In genomic region chrII:8485603-8486002, ce11 we compare ENCODE assay signal across 6 worm cellular contexts.
A peak's percentile ranks its signal among the peaks of the same experiment; 100 is the strongest.
TF ChIP-seq lines count a peak whose summit lies in the region.

TSS of gene gbh-2 (plus strand) at chrII:8485879.

TF ChIP-seq in whole organism, L1 larva, 84 proteins besides CTCF, POLR2A, EP300 and RAD21 (continues in another document):
- peak; percentile 90 for TF ChIP-seq nhr-20 (tag; optimal IDR thresholded peaks at IDR 0.05; lab: Kevin White, UChicago)
- peak in 1 of 2 experiments; percentile 72 for TF ChIP-seq lin-35 (GFP tag; optimal IDR thresholded peaks at IDR 0.05; lab: Kevin White, UChicago)
- peak; percentile 89 for TF ChIP-seq elt-2 (tag; optimal IDR thresholded peaks at IDR 0.05; lab: Kevin White, UChicago)
- no peak for TF ChIP-seq jun-1 (tag; optimal IDR thresholded peaks at IDR 0.05; lab: Kevin White, UChicago)
- peak; percentile 25 for TF ChIP-seq nhr-47 (tag; optimal IDR thresholded peaks at IDR 0.05; lab: Kevin White, UChicago)
- peak; percentile 39 for TF ChIP-seq blmp-1 (tag; optimal IDR thresholded peaks at IDR 0.05; lab: Kevin White, UChicago)
- peak; percentile 69 for TF ChIP-seq nhr-85 (tag; lab: Kevin White, UChicago)
- no peak for TF ChIP-seq hlh-4 (tag; optimal IDR thresholded peaks at IDR 0.05; lab: Kevin White, UChicago)
- TF ChIP-seq lin-39 (tag; optimal IDR thresholded peaks at IDR 0.05; lab: Kevin White, UChicago) = no peak
- no peak for TF ChIP-seq unc-30 (tag; optimal IDR thresholded peaks at IDR 0.05; lab: Kevin White, UChicago)
- peak; percentile 48 for TF ChIP-seq snu-23 (GFP tag; optimal IDR thresholded peaks at IDR 0.05; lab: Kevin White, UChicago)
- peak; percentile 6 to 41 for TF ChIP-seq lsy-2 (tag; optimal IDR thresholded peaks at IDR 0.05; lab: Kevin White, UChicago)
- TF ChIP-seq ets-5 (GFP tag; IDR thresholded peaks at IDR 0.05; lab: Robert Waterston, UW) = no peak
- no peak for TF ChIP-seq pax-3 (tag; optimal IDR thresholded peaks at IDR 0.05; lab: Kevin White, UChicago)
- peak; percentile 34; the same call in 1 of the 2 replicates for TF ChIP-seq nhr-19 (GFP tag; conservative IDR thresholded peaks at IDR 0.05; lab: Robert Waterston, UW)
- no peak for TF ChIP-seq snpc-4 (tag; optimal IDR thresholded peaks at IDR 0.05; lab: Kevin White, UChicago)

TF ChIP-seq in whole organism, L2 larva, 48 proteins besides CTCF, POLR2A, EP300 and RAD21 (continues in another document):
- peak; percentile 57 for TF ChIP-seq blmp-1 (tag; optimal IDR thresholded peaks at IDR 0.05; lab: Kevin White, UChicago; ENCODE audit: insufficient read depth)
- no peak for TF ChIP-seq ZK546.5 (tag; optimal IDR thresholded peaks at IDR 0.05; lab: Kevin White, UChicago)
- TF ChIP-seq nhr-11 (tag; optimal IDR thresholded peaks at IDR 0.05; lab: Kevin White, UChicago) = no peak
- peak in 1 of 2 experiments; percentile 3 for TF ChIP-seq lsy-2 (tag; optimal IDR thresholded peaks at IDR 0.05; lab: Kevin White, UChicago)
- TF ChIP-seq F13H6.1 (tag; optimal IDR thresholded peaks at IDR 0.05; lab: Kevin White, UChicago) = peak; percentile 19
- TF ChIP-seq sma-9 (GFP tag; optimal IDR thresholded peaks at IDR 0.05; lab: Kevin White, UChicago) = peak; percentile 89
- no peak for TF ChIP-seq sma-9 (tag; optimal IDR thresholded peaks at IDR 0.05; lab: Kevin White, UChicago)
- no peak for TF ChIP-seq nhr-12 (tag; optimal IDR thresholded peaks at IDR 0.05; lab: Kevin White, UChicago)
- peak; percentile 80 for TF ChIP-seq nhr-21 (tag; optimal IDR thresholded peaks at IDR 0.05; lab: Kevin White, UChicago)
- peak; percentile 48 for TF ChIP-seq gmeb-1 (tag; optimal IDR thresholded peaks at IDR 0.05; lab: Kevin White, UChicago)
- TF ChIP-seq nhr-25 (tag; optimal IDR thresholded peaks at IDR 0.05; lab: Kevin White, UChicago) = peak; percentile 92
- peak; percentile 73 for TF ChIP-seq fos-1 (tag; optimal IDR thresholded peaks at IDR 0.05; lab: Kevin White, UChicago)
- peak; percentile 93 for TF ChIP-seq nhr-129 (tag; optimal IDR thresholded peaks at IDR 0.05; lab: Kevin White, UChicago)
- TF ChIP-seq sma-3 (GFP tag; optimal IDR thresholded peaks at IDR 0.05; lab: Kevin White, UChicago) = peak; percentile 64
- TF ChIP-seq crh-2 (tag; optimal IDR thresholded peaks at IDR 0.05; lab: Kevin White, UChicago) = peak; percentile 86

TF ChIP-seq in whole organism, L3 larva, 47 proteins besides CTCF, POLR2A, EP300 and RAD21 (continues in another document):
- TF ChIP-seq ceh-28 (tag; optimal IDR thresholded peaks at IDR 0.05; lab: Kevin White, UChicago) (no peak), ztf-4 (tag; optimal IDR thresholded peaks at IDR 0.05; lab: Kevin White, UChicago) (peak; percentile 48), jun-1 (tag; optimal IDR thresholded peaks at IDR 0.05; lab: Kevin White, UChicago) (peak; percentile 16), lsy-12 (tag; optimal IDR thresholded peaks at IDR 0.05; lab: Kevin White, UChicago) (no peak), ceh-16 (tag; optimal IDR thresholded peaks at IDR 0.05; lab: Kevin White, UChicago) (no peak), aly-2 (tag; optimal IDR thresholded peaks at IDR 0.05; lab: Kevin White, UChicago) (no peak), nhr-43 (tag; optimal IDR thresholded peaks at IDR 0.05; lab: Kevin White, UChicago; ENCODE audit: poor library complexity, severe bottlenecking) (peak; percentile 46), nhr-25 (tag; optimal IDR thresholded peaks at IDR 0.05; lab: Kevin White, UChicago) (peak; percentile 63), pha-4 (tag; optimal IDR thresholded peaks at IDR 0.05; lab: Kevin White, UChicago) (peak; percentile 11), nfya-1 (tag; optimal IDR thresholded peaks at IDR 0.05; lab: Kevin White, UChicago; ENCODE audit: insufficient read depth) (no peak), fkh-2 (tag; optimal IDR thresholded peaks at IDR 0.05; lab: Kevin White, UChicago) (no peak), nhr-11 (tag; optimal IDR thresholded peaks at IDR 0.05; lab: Kevin White, UChicago) (no peak), skn-1 (tag; optimal IDR thresholded peaks at IDR 0.05; lab: Kevin White, UChicago) (peak; percentile 67), pqm-1 (tag; optimal IDR thresholded peaks at IDR 0.05; lab: Kevin White, UChicago) (peak; percentile 95), nhr-237 (tag; optimal IDR thresholded peaks at IDR 0.05; lab: Kevin White, UChicago) (no peak), snpc-4 (tag; optimal IDR thresholded peaks at IDR 0.05; lab: Kevin White, UChicago) (peak; percentile 9)

TF ChIP-seq in whole organism, L4 larva, 104 proteins besides CTCF, POLR2A, EP300 and RAD21 (continues in another document):
- TF ChIP-seq nhr-48 (tag; optimal IDR thresholded peaks at IDR 0.05; lab: Kevin White, UChicago) (peak; percentile 80), php-3 (GFP tag; IDR thresholded peaks at IDR 0.05; lab: Robert Waterston, UW) (peak; percentile 87), dmd-8 (GFP tag; IDR thresholded peaks at IDR 0.05; lab: Robert Waterston, UW) (no peak), nhr-28 (tag; optimal IDR thresholded peaks at IDR 0.05; lab: Kevin White, UChicago) (peak; percentile 98), cey-2 (tag; optimal IDR thresholded peaks at IDR 0.05; lab: Kevin White, UChicago; ENCODE audit: borderline replicate concordance, insufficient read depth) (peak; percentile 42), daf-16 (GFP tag; optimal IDR thresholded peaks at IDR 0.05; lab: Kevin White, UChicago) (no peak), daf-16 (tag; optimal IDR thresholded peaks at IDR 0.05; lab: Kevin White, UChicago) (peak; percentile 72), lin-1 (GFP tag; IDR thresholded peaks at IDR 0.05; lab: Robert Waterston, UW) (no peak), lir-3 (tag; optimal IDR thresholded peaks at IDR 0.05; lab: Kevin White, UChicago) (no peak), tra-1 (GFP tag; IDR thresholded peaks at IDR 0.05; lab: Robert Waterston, UW) (peak; percentile 36; the same call in 1 of the 2 replicates), nhr-25 (tag; optimal IDR thresholded peaks at IDR 0.05; lab: Kevin White, UChicago; ENCODE audit: borderline replicate concordance, insufficient read depth) (peak; percentile 22), F26F4.8 (GFP tag; conservative IDR thresholded peaks at IDR 0.05; lab: Robert Waterston, UW) (no peak), mdl-1 (tag; optimal IDR thresholded peaks at IDR 0.05; lab: Kevin White, UChicago) (peak in 1 of 2 experiments; percentile 19), nhr-76 (tag; optimal IDR thresholded peaks at IDR 0.05; lab: Kevin White, UChicago) (no peak), hlh-11 (tag; optimal IDR thresholded peaks at IDR 0.05; lab: Kevin White, UChicago) (peak; percentile 68), aha-1 (tag; lab: Kevin White, UChicago) (peak; percentile 43)

TF ChIP-seq in whole organism, late embryonic, 69 proteins besides CTCF, POLR2A, EP300 and RAD21:
- peak; percentile 36 for TF ChIP-seq elt-2 (tag; optimal IDR thresholded peaks at IDR 0.05; lab: Kevin White, UChicago)
- no peak for TF ChIP-seq C08G9.2 (tag; optimal IDR thresholded peaks at IDR 0.05; lab: Kevin White, UChicago)

TF ChIP-seq in whole organism, young adult, 124 proteins besides CTCF, POLR2A, EP300 and RAD21:
- TF ChIP-seq snpc-1.1 (tag; optimal IDR thresholded peaks at IDR 0.05; lab: Kevin White, UChicago; ENCODE audit: insufficient read depth) (no peak), tlf-1 (GFP tag; optimal IDR thresholded peaks at IDR 0.05; lab: Kevin White, UChicago) (peak; percentile 7), madf-10 (tag; optimal IDR thresholded peaks at IDR 0.05; lab: Kevin White, UChicago) (peak; percentile 25), ZK185.1 (tag; optimal IDR thresholded peaks at IDR 0.05; lab: Kevin White, UChicago; ENCODE audit: poor library complexity, severe bottlenecking) (no peak), nhr-27 (tag; optimal IDR thresholded peaks at IDR 0.05; lab: Kevin White, UChicago) (no peak), lin-40 (tag; optimal IDR thresholded peaks at IDR 0.05; lab: Kevin White, UChicago) (peak; percentile 14), tbp1 (GFP tag; optimal IDR thresholded peaks at IDR 0.05; lab: Kevin White, UChicago) (peak; percentile 41), D2030.7 (GFP tag; IDR thresholded peaks at IDR 0.05; lab: Robert Waterston, UW) (no peak), ets-4 (GFP tag; optimal IDR thresholded peaks at IDR 0.05; lab: Kevin White, UChicago) (no peak), atf-7 (tag; optimal IDR thresholded peaks at IDR 0.05; lab: Kevin White, UChicago) (peak; percentile 27), athp-1 (tag; optimal IDR thresholded peaks at IDR 0.05; lab: Kevin White, UChicago) (no peak), egrh-3 (GFP tag; IDR thresholded peaks at IDR 0.05; lab: Robert Waterston, UW) (no peak), bed-2 (GFP tag; IDR thresholded peaks at IDR 0.05; lab: Robert Waterston, UW) (no peak), cebp-1 (GFP tag; IDR thresholded peaks at IDR 0.05; lab: Robert Waterston, UW) (no peak), cebp-1 (tag; optimal IDR thresholded peaks at IDR 0.05; lab: Kevin White, UChicago) (peak; percentile 42), nhr-80 (tag; optimal IDR thresholded peaks at IDR 0.05; lab: Kevin White, UChicago) (peak; percentile 57), madf-6 (GFP tag; IDR thresholded peaks at IDR 0.05; lab: Robert Waterston, UW) (no peak), let-607 (tag; optimal IDR thresholded peaks at IDR 0.05; lab: Kevin White, UChicago) (peak in 1 of 2 experiments; percentile 38), F33H1.4 (GFP tag; IDR thresholded peaks at IDR 0.05; lab: Robert Waterston, UW) (no peak), ceh-58 (GFP tag; IDR thresholded peaks at IDR 0.05; lab: Robert Waterston, UW) (no peak)
